Worm (Caenorhabditis elegans) whole organism, L2 larva: ENCODE results near the gene D1054.5.

Experiments
- C34F6.9 ChIP-seq: fragments of 150-350 bp; optimal IDR thresholded peaks from 2 replicates; lab custom pipeline; 2014; ENCODE audit warnings: missing biosample characterization, missing genetic modification characterization
- R02D3.7 ChIP-seq: fragments of 150-350 bp; optimal IDR thresholded peaks from 2 replicates; lab custom pipeline; 2014; ENCODE audit warnings: missing biosample characterization, missing genetic modification characterization
- Y55F3AM.14 ChIP-seq: fragments of 200-800 bp; sonication (Bioruptor generic); optimal IDR thresholded peaks from 2 replicates; lab custom pipeline; 2018; ENCODE audit warnings: mild to moderate bottlenecking, missing genetic modification characterization, missing compliant biosample characterization
- ZK546.5 ChIP-seq: sonication (generic microtip); optimal IDR thresholded peaks from 2 replicates; lab custom pipeline; 2017; ENCODE audit warnings: missing biosample characterization, missing genetic modification characterization
- alr-1 ChIP-seq: fragments of 150-350 bp; optimal IDR thresholded peaks from 2 replicates; lab custom pipeline; 2014; ENCODE audit warnings: missing biosample characterization, missing genetic modification characterization
- blmp-1 ChIP-seq: sonication (generic microtip); optimal IDR thresholded peaks from 2 replicates; lab custom pipeline; 2017; ENCODE audit warnings: missing genetic modification characterization, mild to moderate bottlenecking, missing compliant biosample characterization, antibody characterized with exemption, moderate library complexity; ENCODE audit not compliant: insufficient read depth
- ceh-16 ChIP-seq: fragments of 150-350 bp; optimal IDR thresholded peaks from 2 replicates; lab custom pipeline; 2014; ENCODE audit warnings: missing biosample characterization, missing genetic modification characterization
- crh-2 ChIP-seq: sonication (generic microtip); optimal IDR thresholded peaks from 2 replicates; lab custom pipeline; 2017; ENCODE audit warnings: missing biosample characterization, missing genetic modification characterization
- dmd-4 ChIP-seq: sonication (generic microtip); optimal IDR thresholded peaks from 2 replicates; lab custom pipeline; 2017; ENCODE audit warnings: missing biosample characterization, missing genetic modification characterization
- egl-27 ChIP-seq: sonication (generic microtip); optimal IDR thresholded peaks from 3 replicates; lab custom pipeline; 2017; ENCODE audit warnings: missing biosample characterization, missing genetic modification reagents, missing genetic modification characterization
- elt-3 ChIP-seq: sonication (generic microtip); optimal IDR thresholded peaks from 2 replicates; lab custom pipeline; 2017; ENCODE audit warnings: missing biosample characterization, missing genetic modification characterization
- fos-1 ChIP-seq: fragments of 150-350 bp; optimal IDR thresholded peaks from 2 replicates; lab custom pipeline; 2014; ENCODE audit warnings: missing biosample characterization, missing genetic modification characterization
- gmeb-1 ChIP-seq: fragments of 150-350 bp; optimal IDR thresholded peaks from 2 replicates; lab custom pipeline; 2014; ENCODE audit warnings: missing biosample characterization, missing genetic modification characterization
- lin-11 ChIP-seq: fragments of 150-350 bp; sonication (generic microtip); optimal IDR thresholded peaks from 2 replicates; lab custom pipeline; 2014; ENCODE audit warnings: missing biosample characterization, missing genetic modification characterization, inconsistent platforms, mixed read lengths
- lin-13 ChIP-seq: fragments of 150-350 bp; optimal IDR thresholded peaks from 2 replicates; lab custom pipeline; 2014; ENCODE audit warnings: missing biosample characterization, missing genetic modification reagents, missing genetic modification characterization
- lin-39 ChIP-seq: fragments of 150-350 bp; optimal IDR thresholded peaks from 2 replicates; lab custom pipeline; 2014; ENCODE audit warnings: missing biosample characterization, missing genetic modification reagents, missing genetic modification characterization
- mbf-1 ChIP-seq: sonication (generic microtip); optimal IDR thresholded peaks from 2 replicates; lab custom pipeline; 2017; ENCODE audit warnings: missing biosample characterization, missing genetic modification characterization
- mdl-1 ChIP-seq, 2 experiments: fragments of 150-350 bp in 1 of 2; sonication (generic microtip) in 1 of 2; optimal IDR thresholded peaks; 2 replicates each; lab custom pipeline; 2017; ENCODE audit warnings: missing biosample characterization in 2 of 2, missing genetic modification characterization in 2 of 2
- nhr-10 ChIP-seq: sonication (generic microtip); optimal IDR thresholded peaks from 2 replicates; lab custom pipeline; 2017; ENCODE audit warnings: missing biosample characterization, missing genetic modification characterization
- nhr-11 ChIP-seq: fragments of 150-350 bp; optimal IDR thresholded peaks from 2 replicates; lab custom pipeline; 2014; ENCODE audit warnings: missing biosample characterization, missing genetic modification characterization
- nhr-129 ChIP-seq: fragments of 150-350 bp; optimal IDR thresholded peaks from 2 replicates; lab custom pipeline; 2014; ENCODE audit warnings: missing biosample characterization, missing genetic modification characterization
- nhr-23 ChIP-seq: fragments of 150-350 bp; optimal IDR thresholded peaks from 2 replicates; lab custom pipeline; 2014; ENCODE audit warnings: missing biosample characterization, missing genetic modification reagents, missing genetic modification characterization
- nhr-237 ChIP-seq: fragments of 150-350 bp; optimal IDR thresholded peaks from 2 replicates; lab custom pipeline; 2014; ENCODE audit warnings: missing biosample characterization, missing genetic modification characterization
- nhr-25 ChIP-seq: fragments of 150-350 bp; sonication (generic microtip); optimal IDR thresholded peaks from 3 replicates; lab custom pipeline; 2014; ENCODE audit warnings: missing biosample characterization, missing genetic modification characterization
- nhr-6 ChIP-seq: fragments of 150-350 bp; optimal IDR thresholded peaks from 2 replicates; lab custom pipeline; 2014; ENCODE audit warnings: missing biosample characterization, missing genetic modification characterization
- nhr-77 ChIP-seq: fragments of 150-350 bp; optimal IDR thresholded peaks from 2 replicates; lab custom pipeline; 2014; ENCODE audit warnings: missing biosample characterization, missing genetic modification characterization
- peb-1 ChIP-seq: fragments of 150-350 bp; optimal IDR thresholded peaks from 2 replicates; lab custom pipeline; 2014; ENCODE audit warnings: missing biosample characterization, missing genetic modification characterization
- sem-4 ChIP-seq: fragments of 150-350 bp; optimal IDR thresholded peaks from 2 replicates; lab custom pipeline; 2014; ENCODE audit warnings: missing biosample characterization, missing genetic modification reagents, missing genetic modification characterization
- skn-1 ChIP-seq: sonication (generic microtip); optimal IDR thresholded peaks from 2 replicates; lab custom pipeline; 2017; ENCODE audit warnings: missing biosample characterization, missing genetic modification characterization
- sma-3 ChIP-seq: sonication (generic microtip); optimal IDR thresholded peaks from 2 replicates; lab custom pipeline; 2016; ENCODE audit warnings: missing genetic modification reagents, missing genetic modification characterization, missing compliant biosample characterization
- sma-9 ChIP-seq, 2 experiments: fragments of 150-350 bp in 1 of 2; sonication (generic microtip) in 1 of 2; optimal IDR thresholded peaks; 2 replicates each; lab custom pipeline; 2014 to 2016; ENCODE audit warnings: missing genetic modification characterization in 2 of 2, mild to moderate bottlenecking in 1 of 2, missing biosample characterization in 1 of 2, missing compliant biosample characterization in 1 of 2, missing genetic modification reagents in 1 of 2, moderate library complexity in 1 of 2
- snpc-4 ChIP-seq: fragments of 150-350 bp; optimal IDR thresholded peaks from 2 replicates; lab custom pipeline; 2014; ENCODE audit warnings: missing biosample characterization, missing genetic modification characterization
- unc-39 ChIP-seq: fragments of 150-350 bp; optimal IDR thresholded peaks from 2 replicates; lab custom pipeline; 2014; ENCODE audit warnings: missing biosample characterization, missing genetic modification characterization
- unc-55 ChIP-seq: fragments of 150-350 bp; sonication (generic microtip); optimal IDR thresholded peaks from 3 replicates; lab custom pipeline; 2014; ENCODE audit warnings: missing biosample characterization, missing genetic modification reagents, missing genetic modification characterization
- ztf-1 ChIP-seq: fragments of 200-800 bp; sonication (Bioruptor generic); conservative IDR thresholded peaks from 2 replicates; pipeline ENCODE4 v1.3.6; 2022; ENCODE audit warnings: missing genetic modification characterization, missing compliant biosample characterization
- ztf-11 ChIP-seq: sonication (generic microtip); optimal IDR thresholded peaks from 2 replicates; lab custom pipeline; 2017; ENCODE audit warnings: missing biosample characterization, missing genetic modification characterization
- ztf-4 ChIP-seq: fragments of 150-350 bp; optimal IDR thresholded peaks from 2 replicates; lab custom pipeline; 2014; ENCODE audit warnings: missing biosample characterization, missing genetic modification characterization

The D1054.5 gene

ce11 chrV:10756698-10757097 lies 19.7 kb downstream of the D1054.5 start, which contains the start of gene irld-6:
Gene irld-6, minus strand, starts transcription at chrV:10756798.
- TF ChIP-seq R02D3.7 (tag; lab: Kevin White, UChicago) = no peak
- TF ChIP-seq peb-1 = no peak
- no peak for TF ChIP-seq blmp-1 (tag; lab: Kevin White, UChicago)
- TF ChIP-seq gmeb-1 (tag; lab: Kevin White, UChicago) = no peak
- no peak for TF ChIP-seq nhr-237 (tag; lab: Kevin White, UChicago)
- TF ChIP-seq nhr-10 = no peak
- TF ChIP-seq sma-9 (GFP tag; optimal IDR thresholded peaks at IDR 0.05; lab: Kevin White, UChicago) = no peak
- TF ChIP-seq sma-9 (tag; optimal IDR thresholded peaks at IDR 0.05; lab: Kevin White, UChicago) = no peak
- TF ChIP-seq unc-39 (tag; lab: Kevin White, UChicago) = no peak
- TF ChIP-seq nhr-77 (tag; lab: Kevin White, UChicago) = no peak
- TF ChIP-seq unc-55 (GFP tag; lab: Kevin White, UChicago) = no peak
- TF ChIP-seq nhr-129 (tag; lab: Kevin White, UChicago) = no peak
- no peak for TF ChIP-seq nhr-11
- no peak for TF ChIP-seq mdl-1 (tag; optimal IDR thresholded peaks at IDR 0.05; lab: Kevin White, UChicago)
- no peak for TF ChIP-seq C34F6.9 (tag; lab: Kevin White, UChicago)
- no peak for TF ChIP-seq lin-11
- TF ChIP-seq, all 48 proteins: peak for 0

- no peak for TF ChIP-seq ztf-11
- no peak for TF ChIP-seq nhr-129 (tag; lab: Kevin White, UChicago)
- TF ChIP-seq unc-39 (tag; lab: Kevin White, UChicago) = no peak
- TF ChIP-seq sem-4 (tag; lab: Kevin White, UChicago) = no peak
- TF ChIP-seq R02D3.7 (tag; lab: Kevin White, UChicago) = no peak
- TF ChIP-seq snpc-4 = no peak
These were observed 22.3 kb downstream of the D1054.5 start, which contains the start of gene F28H7.7 for ce11 chrV:10754050-10754449. Gene F28H7.7, minus strand, starts transcription at chrV:10754150.

- TF ChIP-seq fos-1 (tag; lab: Kevin White, UChicago) (peak; percentile 71), crh-2 (tag; lab: Kevin White, UChicago) (peak; percentile 12), nhr-129 (tag; lab: Kevin White, UChicago) (no peak), sma-9 (GFP tag; optimal IDR thresholded peaks at IDR 0.05; lab: Kevin White, UChicago) (peak; percentile 64), sma-9 (tag; optimal IDR thresholded peaks at IDR 0.05; lab: Kevin White, UChicago) (no peak)
These were observed 25.7 kb downstream of the D1054.5 start, which contains the start of gene F28H7.3 for ce11 chrV:10750630-10751029. Gene F28H7.3, minus strand, starts transcription at chrV:10750788.

ce11 chrV:10747263-10747951 lies 29.0 kb downstream of the D1054.5 start, which contains the start of the genes selt-1.2 and F28H7.2:
Gene selt-1.2, minus strand, starts transcription at chrV:10747363.
Gene F28H7.2, plus strand, starts transcription at chrV:10747901.
- TF ChIP-seq Y55F3AM.14 (GFP tag; lab: Kevin White, UChicago) = no peak
- TF ChIP-seq ztf-4 (tag; lab: Kevin White, UChicago) = no peak
- no peak for TF ChIP-seq nhr-25 (tag; lab: Kevin White, UChicago)
- no peak for TF ChIP-seq R02D3.7 (tag; lab: Kevin White, UChicago)
- no peak for TF ChIP-seq unc-55 (GFP tag; lab: Kevin White, UChicago)
- TF ChIP-seq alr-1 = no peak
- TF ChIP-seq blmp-1 (tag; lab: Kevin White, UChicago) = no peak
- no peak for TF ChIP-seq nhr-77 (tag; lab: Kevin White, UChicago)
- TF ChIP-seq nhr-237 (tag; lab: Kevin White, UChicago) = no peak
- no peak for TF ChIP-seq crh-2 (tag; lab: Kevin White, UChicago)
- no peak for TF ChIP-seq lin-39 (tag; lab: Kevin White, UChicago)
- no peak for TF ChIP-seq egl-27 (tag; lab: Kevin White, UChicago)
- TF ChIP-seq nhr-11 = no peak
- no peak for TF ChIP-seq lin-11
- TF ChIP-seq peb-1 = no peak
- TF ChIP-seq ztf-1 (GFP tag; lab: Robert Waterston, UW) = no peak
- no peak for TF ChIP-seq snpc-4
- TF ChIP-seq skn-1 (tag; lab: Kevin White, UChicago) = no peak

- TF ChIP-seq sma-3 (no peak), snpc-4 (no peak), C34F6.9 (tag; lab: Kevin White, UChicago) (no peak), ceh-16 (no peak), elt-3 (tag; lab: Kevin White, UChicago) (no peak), sem-4 (tag; lab: Kevin White, UChicago) (no peak), gmeb-1 (tag; lab: Kevin White, UChicago) (no peak), fos-1 (tag; lab: Kevin White, UChicago) (no peak), crh-2 (tag; lab: Kevin White, UChicago) (no peak), lin-11 (no peak), skn-1 (tag; lab: Kevin White, UChicago) (no peak), dmd-4 (no peak), egl-27 (tag; lab: Kevin White, UChicago) (no peak), nhr-6 (tag; lab: Kevin White, UChicago) (no peak), lin-13 (GFP tag; lab: Kevin White, UChicago) (no peak), mbf-1 (tag; lab: Kevin White, UChicago) (no peak), peb-1 (no peak), ZK546.5 (tag; lab: Kevin White, UChicago) (no peak), mdl-1 (tag; optimal IDR thresholded peaks at IDR 0.05; lab: Kevin White, UChicago) (no peak), nhr-23 (tag; lab: Kevin White, UChicago) (no peak)
These were observed 31.3 kb downstream of the D1054.5 start, which contains the start of gene srj-21 for ce11 chrV:10745034-10745433. Gene srj-21, plus strand, starts transcription at chrV:10745334.
